Fruit fly (Drosophila melanogaster) whole organism: ENCODE measurements around the gene Sfp24C1.

Source experiments
- CG8478 ChIP-seq: fragments of >200 bp; optimal IDR thresholded peaks from 2 replicates; lab custom pipeline; 2018; ENCODE audit warnings: inconsistent platforms
- Dll ChIP-seq: fragments of >200 bp; optimal IDR thresholded peaks from 2 replicates; lab custom pipeline; 2017
- EcR ChIP-seq, 2 experiments: fragments of >200 bp; optimal IDR thresholded peaks; 2 replicates each; lab custom pipeline; 2017; ENCODE audit warnings: missing biosample characterization in 2 of 2, missing genetic modification characterization in 2 of 2, missing genetic modification reagents in 2 of 2
- pan ChIP-seq: fragments of >200 bp; optimal IDR thresholded peaks from 2 replicates; lab custom pipeline; 2017
- psq ChIP-seq: fragments of >200 bp; optimal IDR thresholded peaks from 2 replicates; lab custom pipeline; 2017

DNA sequence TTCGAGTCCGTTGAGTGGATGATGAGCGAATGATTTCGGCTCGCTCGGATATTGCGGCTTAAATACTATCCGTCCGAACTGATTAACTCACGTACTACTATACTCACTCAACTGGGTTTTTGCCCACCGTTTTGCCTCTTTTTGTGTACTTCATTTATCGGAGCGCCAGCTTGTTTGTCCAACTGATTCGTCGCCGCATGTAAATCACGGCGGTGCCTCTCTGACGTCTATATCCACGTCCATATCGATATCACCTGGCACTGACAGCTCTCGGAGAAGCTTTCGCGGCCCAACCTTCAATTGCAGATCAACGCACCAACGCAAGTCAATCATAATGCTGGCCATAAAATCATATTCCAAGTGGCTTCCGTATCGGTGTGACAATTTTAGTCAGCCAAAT, 2.7 kb upstream of the Sfp24C1 start, which contains the start of gene CG3604:
- TF ChIP-seq CG8478, result no peak
- TF ChIP-seq Dll, result no peak
- no peak for TF ChIP-seq pan (lab: Kevin White, UChicago)
- no peak for TF ChIP-seq psq
- TF ChIP-seq EcR (GFP tag; optimal IDR thresholded peaks at IDR 0.05; lab: Kevin White, UChicago), result no peak
